Fruit fly (Drosophila melanogaster) whole organism, embryonic: Measurements from ENCODE around the gene bab2.

Experiments used
- Abd-B ChIP-seq: fragments of 200-800 bp; sonication (Bioruptor generic); optimal IDR thresholded peaks from 2 replicates; lab custom pipeline; 2018; ENCODE audit warnings: missing biosample characterization, mild to moderate bottlenecking, missing genetic modification characterization, moderate library complexity
- Atf3 ChIP-seq: fragments of 200-800 bp; sonication (Bioruptor generic); optimal IDR thresholded peaks from 3 replicates; lab custom pipeline; 2016; ENCODE audit warnings: missing biosample characterization, missing genetic modification characterization
- Blimp-1 ChIP-seq: fragments of 200-800 bp; sonication (Bioruptor generic); optimal IDR thresholded peaks from 3 replicates; lab custom pipeline; 2018; ENCODE audit warnings: missing biosample characterization, missing genetic modification characterization, mild to moderate bottlenecking, moderate library complexity, missing genetic modification reagents
- CG10209 ChIP-seq: fragments of 200-800 bp; sonication (Bioruptor generic); optimal IDR thresholded peaks from 3 replicates; lab custom pipeline; 2017; ENCODE audit warnings: missing biosample characterization, mild to moderate bottlenecking, missing genetic modification characterization, missing genetic modification reagents
- CG12769 ChIP-seq: fragments of 200-800 bp; sonication (Bioruptor generic); optimal IDR thresholded peaks from 2 replicates; lab custom pipeline; 2019; ENCODE audit warnings: missing biosample characterization, mild to moderate bottlenecking, missing genetic modification characterization, moderate library complexity
- CG13894 ChIP-seq: fragments of 200-800 bp; sonication (Bioruptor generic); optimal IDR thresholded peaks from 3 replicates; lab custom pipeline; 2018; ENCODE audit warnings: missing biosample characterization, mild to moderate bottlenecking, missing genetic modification characterization, moderate library complexity
- CG14014 ChIP-seq: fragments of 200-800 bp; sonication (Bioruptor generic); IDR thresholded peaks from 2 replicates; pipeline ENCODE4 v1.3.6; 2022; ENCODE audit warnings: missing biosample characterization, missing genetic modification characterization
- CG1602 ChIP-seq: fragments of 200-800 bp; sonication (Bioruptor generic); optimal IDR thresholded peaks from 3 replicates; lab custom pipeline; 2016; ENCODE audit warnings: missing biosample characterization, missing genetic modification characterization
- CG16863 ChIP-seq: fragments of 200-800 bp; sonication (Bioruptor generic); optimal IDR thresholded peaks from 3 replicates; lab custom pipeline; 2016; ENCODE audit warnings: missing biosample characterization, missing genetic modification characterization
- CG32767 ChIP-seq: fragments of 200-800 bp; sonication (Bioruptor generic); IDR thresholded peaks from 2 replicates; pipeline ENCODE4 v1.3.6; 2022; ENCODE audit warnings: missing biosample characterization, missing genetic modification characterization
- CG4360 ChIP-seq: fragments of 200-800 bp; sonication (Bioruptor generic); IDR thresholded peaks from 2 replicates; pipeline ENCODE4 v1.3.6; 2022; ENCODE audit warnings: missing biosample characterization, missing genetic modification characterization
- CG4424 ChIP-seq: fragments of 200-800 bp; sonication (Bioruptor generic); optimal IDR thresholded peaks from 3 replicates; lab custom pipeline; 2016; ENCODE audit warnings: missing biosample characterization, missing genetic modification characterization
- CG5953 ChIP-seq: fragments of 200-800 bp; sonication (Bioruptor generic); IDR thresholded peaks from 2 replicates; pipeline ENCODE4 v1.3.6; 2022; ENCODE audit warnings: missing biosample characterization, missing genetic modification characterization
- CG7556 ChIP-seq: fragments of 200-800 bp; sonication (Bioruptor generic); optimal IDR thresholded peaks from 2 replicates; lab custom pipeline; 2017; ENCODE audit warnings: missing biosample characterization, mild to moderate bottlenecking, missing genetic modification characterization
- CG7745 ChIP-seq: fragments of 200-800 bp; sonication (Bioruptor generic); optimal IDR thresholded peaks from 2 replicates; lab custom pipeline; 2018; ENCODE audit warnings: missing biosample characterization, mild to moderate bottlenecking, missing genetic modification characterization, moderate library complexity
- CG8388 ChIP-seq: fragments of 200-800 bp; sonication (Bioruptor generic); optimal IDR thresholded peaks from 2 replicates; lab custom pipeline; 2019; ENCODE audit warnings: missing biosample characterization, mild to moderate bottlenecking, missing genetic modification characterization, moderate library complexity
- CG9727 ChIP-seq: fragments of 200-800 bp; sonication (Bioruptor generic); optimal IDR thresholded peaks from 3 replicates; lab custom pipeline; 2017; ENCODE audit warnings: missing biosample characterization, mild to moderate bottlenecking, missing genetic modification characterization
- CTCF ChIP-seq: fragments of 200-800 bp; sonication (Bioruptor generic); optimal IDR thresholded peaks from 2 replicates; lab custom pipeline; 2017; ENCODE audit warnings: missing biosample characterization, mild to moderate bottlenecking, missing genetic modification characterization, moderate library complexity
- Dll ChIP-seq: fragments of 200-800 bp; sonication (Bioruptor generic); IDR thresholded peaks from 4 replicates; pipeline ENCODE4 v1.3.6; 2022; ENCODE audit warnings: missing biosample characterization, missing genetic modification characterization; ENCODE audit not compliant: partially characterized antibody
- Drgx ChIP-seq: fragments of 200-800 bp; sonication (Bioruptor generic); IDR thresholded peaks from 2 replicates; pipeline ENCODE4 v1.3.6; 2022; ENCODE audit warnings: missing biosample characterization, missing genetic modification characterization
- E2f2 ChIP-seq: fragments of 200-800 bp; sonication (Bioruptor generic); IDR thresholded peaks from 2 replicates; pipeline ENCODE4 v1.3.6; 2022; ENCODE audit warnings: missing biosample characterization, missing genetic modification characterization
- Eip74EF ChIP-seq, 2 experiments: fragments of 200-800 bp in 1 of 2; fragments of >200 bp in 1 of 2; sonication (Bioruptor generic) in 1 of 2; optimal IDR thresholded peaks; 2 replicates each; lab custom pipeline; 2017 to 2019; ENCODE audit warnings: missing biosample characterization in 2 of 2, missing genetic modification characterization in 2 of 2, mild to moderate bottlenecking in 1 of 2, moderate library complexity in 1 of 2
- HLH54F ChIP-seq: fragments of 200-800 bp; sonication (Bioruptor generic); optimal IDR thresholded peaks from 3 replicates; lab custom pipeline; 2016; ENCODE audit warnings: missing biosample characterization, missing genetic modification characterization
- Scr ChIP-seq: fragments of 200-800 bp; sonication (Bioruptor generic); IDR thresholded peaks from 2 replicates; pipeline ENCODE4 v1.3.6; 2022; ENCODE audit warnings: missing biosample characterization, missing genetic modification characterization; ENCODE audit not compliant: partially characterized antibody
- bcd ChIP-seq: fragments of 200-800 bp; sonication (Bioruptor generic); optimal IDR thresholded peaks from 2 replicates; lab custom pipeline; 2017; ENCODE audit warnings: missing biosample characterization, mild to moderate bottlenecking, missing genetic modification characterization
- chif ChIP-seq, 2 experiments: fragments of 200-800 bp; sonication (Bioruptor generic); optimal IDR thresholded peaks; 3 replicates each; lab custom pipeline; 2016; ENCODE audit warnings: missing biosample characterization in 2 of 2, missing genetic modification characterization in 2 of 2
- da ChIP-seq: fragments of 200-800 bp; sonication (Bioruptor generic); optimal IDR thresholded peaks from 2 replicates; lab custom pipeline; 2016; ENCODE audit warnings: missing biosample characterization, missing genetic modification characterization
- danr ChIP-seq: fragments of 200-800 bp; sonication (Bioruptor generic); IDR thresholded peaks from 2 replicates; pipeline ENCODE4 v1.3.6; 2022; ENCODE audit warnings: missing biosample characterization, missing genetic modification characterization
- dmrt11E ChIP-seq: fragments of 200-800 bp; sonication (Bioruptor generic); optimal IDR thresholded peaks from 3 replicates; lab custom pipeline; 2018; ENCODE audit warnings: missing biosample characterization, mild to moderate bottlenecking, missing genetic modification characterization, moderate library complexity
- eyg ChIP-seq: fragments of 200-800 bp; sonication (Bioruptor generic); optimal IDR thresholded peaks from 3 replicates; lab custom pipeline; 2016; ENCODE audit warnings: missing biosample characterization, missing genetic modification characterization
- gcm2 ChIP-seq: fragments of 200-800 bp; sonication (Bioruptor generic); optimal IDR thresholded peaks from 2 replicates; lab custom pipeline; 2016; ENCODE audit warnings: missing biosample characterization, missing genetic modification characterization
- gsb-n ChIP-seq: fragments of 200-800 bp; sonication (Bioruptor generic); optimal IDR thresholded peaks from 3 replicates; lab custom pipeline; 2018; ENCODE audit warnings: missing biosample characterization, mild to moderate bottlenecking, missing genetic modification characterization
- gt ChIP-seq: fragments of 200-800 bp; sonication (Bioruptor generic); IDR thresholded peaks from 2 replicates; pipeline ENCODE4 v1.3.6; 2022; ENCODE audit warnings: missing biosample characterization, missing genetic modification characterization
- hbn ChIP-seq: fragments of 200-800 bp; sonication (Bioruptor generic); IDR thresholded peaks from 2 replicates; pipeline ENCODE4 v1.3.6; 2022; ENCODE audit warnings: missing biosample characterization, missing genetic modification characterization; ENCODE audit not compliant: partially characterized antibody
- her ChIP-seq: fragments of 200-800 bp; sonication (Bioruptor generic); optimal IDR thresholded peaks from 2 replicates; lab custom pipeline; 2016; ENCODE audit warnings: missing biosample characterization, missing genetic modification characterization
- hth ChIP-seq: fragments of >200 bp; optimal IDR thresholded peaks from 2 replicates; lab custom pipeline; 2017; ENCODE audit warnings: inconsistent platforms
- kah ChIP-seq: fragments of 200-800 bp; sonication (Bioruptor generic); optimal IDR thresholded peaks from 2 replicates; lab custom pipeline; 2018; ENCODE audit warnings: missing biosample characterization, mild to moderate bottlenecking, missing genetic modification characterization
- kay ChIP-seq: fragments of 200-800 bp; sonication (Bioruptor generic); optimal IDR thresholded peaks from 2 replicates; lab custom pipeline; 2016; ENCODE audit warnings: missing biosample characterization, missing genetic modification characterization
- lola ChIP-seq, 3 experiments: fragments of >200 bp in 2 of 3; fragments of 200-800 bp in 1 of 3; sonication (Bioruptor generic) in 1 of 3; optimal IDR thresholded peaks; 2 replicates each; lab custom pipeline; 2017 to 2019; ENCODE audit warnings: missing biosample characterization in 3 of 3, missing genetic modification characterization in 3 of 3, mild to moderate bottlenecking in 1 of 3, moderate library complexity in 1 of 3
- mirr ChIP-seq: fragments of 200-800 bp; sonication (Bioruptor generic); optimal IDR thresholded peaks from 3 replicates; lab custom pipeline; 2018; ENCODE audit warnings: missing biosample characterization, mild to moderate bottlenecking, missing genetic modification characterization
- pan ChIP-seq, 4 experiments: fragments of >200 bp in 3 of 4; fragments of 200-800 bp in 1 of 4; sonication (Bioruptor generic) in 1 of 4; optimal IDR thresholded peaks in 3 of 4; IDR thresholded peaks in 1 of 4; 2 replicates each; pipeline versions ENCODE4 v1.3.6 to Lab custom; 2017 to 2022; ENCODE audit warnings: missing biosample characterization in 2 of 4, missing genetic modification characterization in 2 of 4, mixed read lengths in 1 of 4
- sens-2 ChIP-seq: fragments of 200-800 bp; sonication (Bioruptor generic); IDR thresholded peaks from 2 replicates; pipeline ENCODE4 v1.3.6; 2022; ENCODE audit warnings: missing biosample characterization, missing genetic modification characterization
- sima ChIP-seq: fragments of 200-800 bp; sonication (Bioruptor generic); optimal IDR thresholded peaks from 2 replicates; lab custom pipeline; 2016; ENCODE audit warnings: missing biosample characterization, missing genetic modification characterization
- ssp ChIP-seq: fragments of 200-800 bp; sonication (Bioruptor generic); IDR thresholded peaks from 2 replicates; pipeline ENCODE4 v1.3.6; 2022; ENCODE audit warnings: missing biosample characterization, missing genetic modification characterization
- tll ChIP-seq, 2 experiments: fragments of 200-800 bp in 1 of 2; fragments of >200 bp in 1 of 2; sonication (Bioruptor generic) in 1 of 2; optimal IDR thresholded peaks; 2 replicates each; lab custom pipeline; 2017 to 2019; ENCODE audit warnings: missing biosample characterization in 2 of 2, missing genetic modification characterization in 2 of 2, mild to moderate bottlenecking in 1 of 2, moderate library complexity in 1 of 2
- zfh1 ChIP-seq: fragments of 200-800 bp; sonication (Bioruptor generic); IDR thresholded peaks from 3 replicates; pipeline ENCODE4 v1.3.6; 2022; ENCODE audit warnings: missing biosample characterization, missing genetic modification characterization
- zfh2 ChIP-seq: fragments of 200-800 bp; sonication (Bioruptor generic); optimal IDR thresholded peaks from 2 replicates; lab custom pipeline; 2016; ENCODE audit warnings: missing biosample characterization, missing genetic modification characterization

Gene bab2

dm6 chr3L:1096944-1097911 is 79.8 kb downstream of the bab2 start (continued):
- peak; percentile 17 for TF ChIP-seq bcd (GFP tag; lab: Kevin White, UChicago)
- TF ChIP-seq sens-2, result peak; percentile 33; the same call in 1 of the 2 replicates
- TF ChIP-seq danr (GFP tag; lab: Robert Waterston, UW), result 0 out of 2 replicates have a peak, but pooled peaks have one; percentile 13
- peak in 1 of 2 experiments; percentile 63 for TF ChIP-seq chif (GFP tag; optimal IDR thresholded peaks at IDR 0.05; lab: Kevin White, UChicago)
- TF ChIP-seq kay (GFP tag; lab: Kevin White, UChicago), result no peak
- peak; percentile 28 for TF ChIP-seq CG7556 (GFP tag; lab: Kevin White, UChicago)
- peak in 1 of 2 experiments; percentile 57 for TF ChIP-seq Eip74EF (GFP tag; optimal IDR thresholded peaks at IDR 0.05; lab: Kevin White, UChicago)
- peak; percentile 33; the same call in 1 of the 2 replicates for TF ChIP-seq ssp (GFP tag; lab: Robert Waterston, UW)
- TF ChIP-seq da (GFP tag; lab: Kevin White, UChicago), result no peak
- no peak for TF ChIP-seq CG13894 (tag; lab: Kevin White, UChicago)
- TF ChIP-seq CG12769, result no peak
- TF ChIP-seq Scr (GFP tag; lab: Robert Waterston, UW), result no peak
- peak in 1 of 2 experiments; percentile 48 for TF ChIP-seq tll (GFP tag; optimal IDR thresholded peaks at IDR 0.05; lab: Kevin White, UChicago)
- peak; percentile 75 for TF ChIP-seq CG9727
- TF ChIP-seq kah (GFP tag; lab: Kevin White, UChicago), result no peak
- TF ChIP-seq CG32767, result no peak; the same call in 1 of the 2 replicates
- no peak for TF ChIP-seq CG5953 (GFP tag; lab: Robert Waterston, UW)
- TF ChIP-seq Abd-B (GFP tag; lab: Kevin White, UChicago), result no peak
- TF ChIP-seq HLH54F (GFP tag; lab: Kevin White, UChicago), result no peak
- no peak for TF ChIP-seq pan (optimal IDR thresholded peaks at IDR 0.05; lab: Kevin White, UChicago)
- TF ChIP-seq pan (GFP tag; optimal IDR thresholded peaks at IDR 0.05 in 1 of 2, IDR thresholded peaks at IDR 0.05 in 1 of 2), result peak in 1 of 2 experiments; percentile 29
- TF ChIP-seq mirr (GFP tag; lab: Kevin White, UChicago), result no peak
- no peak for TF ChIP-seq Atf3 (GFP tag; lab: Kevin White, UChicago)
- no peak for TF ChIP-seq gcm2 (GFP tag; lab: Kevin White, UChicago)
- no peak for TF ChIP-seq gsb-n (tag; lab: Kevin White, UChicago)
- no peak for TF ChIP-seq CG10209 (GFP tag; lab: Kevin White, UChicago)
- TF ChIP-seq zfh2, result no peak
- TF ChIP-seq hth (lab: Kevin White, UChicago), result no peak
- TF ChIP-seq CG8388 (GFP tag; lab: Kevin White, UChicago), result peak; percentile 43
- TF ChIP-seq eyg (GFP tag; lab: Kevin White, UChicago), result no peak
- TF ChIP-seq CG7745, result no peak
- peak; percentile 62 for TF ChIP-seq gt
- TF ChIP-seq CG16863 (GFP tag; lab: Kevin White, UChicago), result peak; percentile 20
- TF ChIP-seq CG4424, result peak; percentile 82
- peak; percentile 80 for TF ChIP-seq dmrt11E (tag; lab: Kevin White, UChicago)
- TF ChIP-seq sima (GFP tag; lab: Kevin White, UChicago), result no peak
- no peak for TF ChIP-seq E2f2
- no peak for TF ChIP-seq her (GFP tag; lab: Kevin White, UChicago)
- peak; percentile 81 for TF ChIP-seq zfh1 (GFP tag; lab: Robert Waterston, UW)
- TF ChIP-seq CTCF, result no peak
- TF ChIP-seq lola (GFP tag; optimal IDR thresholded peaks at IDR 0.05; lab: Kevin White, UChicago), result peak in 1 of 3 experiments; percentile 71
- TF ChIP-seq hbn (GFP tag; lab: Robert Waterston, UW), result no peak
- peak; percentile 80 for TF ChIP-seq Blimp-1 (GFP tag; lab: Kevin White, UChicago)
- 0 out of 2 replicates have a peak, but pooled peaks have one; percentile 25 for TF ChIP-seq Drgx (GFP tag; lab: Robert Waterston, UW)
- TF ChIP-seq CG4360, result peak; percentile 53; the same call in 1 of the 2 replicates
- TF ChIP-seq CG14014 (GFP tag; lab: Robert Waterston, UW), result no peak
- peak; percentile 3 for TF ChIP-seq CG1602
- no peak for TF ChIP-seq Dll (GFP tag; lab: Robert Waterston, UW)
